Fruit fly (Drosophila melanogaster) whole organism: ENCODE results near the gene Lim3.

Experiments used
- CG8478 ChIP-seq: fragments of >200 bp; optimal IDR thresholded peaks from 2 replicates; lab custom pipeline; 2018; ENCODE audit warnings: inconsistent platforms
- Dll ChIP-seq: fragments of >200 bp; optimal IDR thresholded peaks from 2 replicates; lab custom pipeline; 2017
- EcR ChIP-seq, 2 experiments: fragments of >200 bp; optimal IDR thresholded peaks; 2 replicates each; lab custom pipeline; 2017; ENCODE audit warnings: missing biosample characterization in 2 of 2, missing genetic modification characterization in 2 of 2, missing genetic modification reagents in 2 of 2
- pan ChIP-seq: fragments of >200 bp; optimal IDR thresholded peaks from 2 replicates; lab custom pipeline; 2017
- psq ChIP-seq: fragments of >200 bp; optimal IDR thresholded peaks from 2 replicates; lab custom pipeline; 2017
- usp ChIP-seq: fragments of >200 bp; optimal IDR thresholded peaks from 2 replicates; lab custom pipeline; 2017; ENCODE audit warnings: missing biosample characterization, missing genetic modification characterization, mixed read lengths

Lim3 gene

DNA sequence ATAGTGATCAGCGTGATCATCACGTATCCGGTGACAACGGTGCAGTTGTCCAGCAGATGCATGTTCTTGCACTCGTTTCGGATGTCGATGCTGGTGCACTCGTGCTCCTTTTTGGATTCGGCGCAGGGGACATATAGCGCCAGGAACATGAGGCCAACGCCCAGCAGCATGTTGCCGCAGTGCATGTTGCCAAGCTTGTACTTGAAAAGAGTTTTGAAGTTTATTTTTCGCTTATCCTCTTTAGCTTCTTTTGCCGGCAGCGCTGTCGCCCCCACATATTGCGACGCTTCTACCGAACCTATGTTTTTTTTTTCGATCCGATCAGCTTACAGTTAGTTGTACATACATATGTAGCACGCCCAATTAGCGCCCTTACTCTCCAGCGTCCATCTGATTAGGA is 39.8 kb downstream of the Lim3 start:
- TF ChIP-seq Dll (lab: Kevin White, UChicago), result no peak
- no peak for TF ChIP-seq CG8478 (lab: Kevin White, UChicago)
- TF ChIP-seq EcR (GFP tag; optimal IDR thresholded peaks at IDR 0.05; lab: Kevin White, UChicago), result no peak
- TF ChIP-seq usp (GFP tag; lab: Kevin White, UChicago), result no peak
- no peak for TF ChIP-seq psq (lab: Kevin White, UChicago)
- TF ChIP-seq pan (lab: Kevin White, UChicago), result no peak

DNA sequence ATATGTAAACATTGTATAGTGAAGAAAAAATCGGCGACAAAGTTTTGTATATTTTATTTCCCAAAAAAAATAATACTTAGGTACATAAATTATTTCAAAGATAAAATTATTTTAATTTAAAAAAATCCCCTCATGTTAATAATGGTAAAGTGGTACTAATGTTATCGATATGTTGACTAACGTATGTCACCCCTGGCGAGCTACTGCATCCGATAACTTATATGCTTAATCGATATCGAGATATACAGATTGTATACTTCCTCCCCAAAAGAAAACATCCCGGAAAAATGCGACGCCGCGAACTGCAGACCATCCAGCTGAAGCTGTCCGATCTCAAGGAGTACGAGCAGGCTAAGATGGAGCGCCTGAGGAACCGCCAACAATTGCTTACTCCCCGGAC is 43.5 kb downstream of the Lim3 start, which contains the start of gene CG17343:
Gene CG17343 (plus strand): TSS at position 224 of the 400 bp plus-strand sequence.
- TF ChIP-seq CG8478 (lab: Kevin White, UChicago) (no peak), Dll (lab: Kevin White, UChicago) (no peak), EcR (GFP tag; optimal IDR thresholded peaks at IDR 0.05; lab: Kevin White, UChicago) (no peak), usp (GFP tag; lab: Kevin White, UChicago) (no peak), psq (lab: Kevin White, UChicago) (no peak), pan (lab: Kevin White, UChicago) (no peak)

DNA sequence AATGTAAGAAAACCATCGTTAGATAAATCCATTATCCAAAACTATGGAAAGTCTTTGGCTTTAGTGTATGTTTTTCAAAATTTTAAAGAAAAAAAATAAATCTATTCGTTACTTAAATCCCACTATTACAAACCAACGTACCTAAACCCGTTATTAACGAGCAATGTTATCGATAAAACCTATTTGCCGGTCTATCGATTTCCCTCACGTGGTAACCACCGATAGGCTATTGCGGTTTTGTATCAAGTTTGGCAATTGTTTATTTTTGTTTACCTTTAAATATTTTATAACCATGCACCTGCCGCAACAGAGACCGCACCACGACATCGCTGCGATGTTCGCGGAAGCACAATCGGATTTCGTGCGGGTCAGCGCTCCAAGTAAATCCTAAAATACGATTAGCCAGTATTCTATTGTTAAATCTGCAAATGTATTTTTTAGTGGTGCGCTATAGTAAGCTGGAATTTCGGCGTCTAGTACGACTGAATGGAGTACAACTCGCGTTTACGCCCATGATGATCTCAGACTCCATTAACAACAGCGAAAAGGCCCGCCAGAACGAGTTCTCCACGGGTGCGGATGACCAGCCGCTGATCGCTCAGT is 45.0 kb downstream of the Lim3 start, which contains the start of gene Dus4:
Gene Dus4 (plus strand): TSS at position 206 of the 603 bp plus-strand sequence.
- no peak for TF ChIP-seq EcR (GFP tag; optimal IDR thresholded peaks at IDR 0.05; lab: Kevin White, UChicago)
- no peak for TF ChIP-seq usp (GFP tag; lab: Kevin White, UChicago)
- TF ChIP-seq CG8478 (lab: Kevin White, UChicago), result no peak
- TF ChIP-seq Dll (lab: Kevin White, UChicago), result no peak
- TF ChIP-seq psq (lab: Kevin White, UChicago), result no peak
- TF ChIP-seq pan (lab: Kevin White, UChicago), result no peak

DNA sequence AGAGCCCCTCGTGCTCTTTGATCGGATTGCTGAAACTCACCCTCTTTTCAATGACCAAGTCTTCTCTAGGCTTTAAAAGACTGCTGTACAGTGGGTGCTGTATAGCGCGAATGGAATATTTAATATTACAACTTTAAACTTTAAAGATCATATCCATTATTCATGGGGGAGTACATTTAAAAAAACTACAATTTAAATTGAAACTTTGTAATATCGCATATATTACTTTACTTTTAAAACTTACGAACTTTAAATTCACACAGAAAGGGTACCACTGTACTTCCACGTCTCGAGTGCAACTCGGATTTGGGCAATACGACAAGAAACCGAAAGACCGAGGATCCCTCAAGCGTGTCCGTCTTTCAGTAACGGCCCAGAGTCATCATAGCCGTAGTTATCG is 49.3 kb downstream of the Lim3 start, which contains the start of gene Phlpp:
Gene Phlpp (plus strand): TSS at position 214 of the 400 bp plus-strand sequence.
- no peak for TF ChIP-seq usp (GFP tag; lab: Kevin White, UChicago)
- no peak for TF ChIP-seq pan (lab: Kevin White, UChicago)
- no peak for TF ChIP-seq EcR (GFP tag; optimal IDR thresholded peaks at IDR 0.05; lab: Kevin White, UChicago)
- no peak for TF ChIP-seq CG8478 (lab: Kevin White, UChicago)
- TF ChIP-seq Dll (lab: Kevin White, UChicago), result no peak
- no peak for TF ChIP-seq psq (lab: Kevin White, UChicago)

DNA sequence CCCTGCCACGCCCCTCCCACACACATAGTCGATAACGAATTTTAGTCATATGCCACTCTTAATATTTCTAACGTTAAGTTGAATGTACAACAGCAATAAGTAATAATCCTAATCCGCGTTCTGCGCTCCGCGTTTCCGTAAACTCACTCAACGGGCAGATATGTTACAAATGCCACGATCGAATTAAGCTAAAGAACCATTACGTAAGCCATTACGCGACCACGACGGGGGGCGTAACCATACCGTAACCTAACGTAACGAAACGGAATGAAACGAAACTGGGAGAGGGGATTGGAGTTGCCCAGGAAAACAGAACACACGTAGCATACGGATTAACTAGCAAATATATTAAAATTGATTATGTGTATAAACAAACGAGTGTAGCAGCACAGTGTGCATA is 50.4 kb downstream of the Lim3 start:
- TF ChIP-seq EcR (GFP tag; optimal IDR thresholded peaks at IDR 0.05; lab: Kevin White, UChicago), result no peak
- TF ChIP-seq pan (lab: Kevin White, UChicago), result no peak
- TF ChIP-seq psq (lab: Kevin White, UChicago), result no peak
- no peak for TF ChIP-seq usp (GFP tag; lab: Kevin White, UChicago)
- no peak for TF ChIP-seq Dll (lab: Kevin White, UChicago)
- no peak for TF ChIP-seq CG8478 (lab: Kevin White, UChicago)

DNA sequence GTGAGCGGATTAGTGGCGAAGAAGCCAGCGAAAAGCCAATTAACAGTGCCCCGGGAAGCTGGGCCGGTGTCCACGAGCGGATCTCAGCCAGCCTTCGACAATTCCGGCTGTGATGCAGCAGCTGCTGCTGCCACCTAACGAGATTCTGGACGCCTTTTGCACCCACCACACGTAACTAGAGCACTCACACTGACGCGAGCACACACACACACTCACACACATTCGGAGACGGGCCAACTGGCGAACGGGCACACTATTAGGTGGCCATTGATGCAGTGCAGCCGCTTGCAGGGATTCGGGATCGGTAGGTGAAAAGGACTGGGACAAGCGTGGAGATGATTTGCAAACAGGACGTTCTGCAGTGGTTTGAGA is 53.7 kb downstream of the Lim3 start:
- no peak for TF ChIP-seq pan (lab: Kevin White, UChicago)
- TF ChIP-seq EcR (GFP tag; optimal IDR thresholded peaks at IDR 0.05; lab: Kevin White, UChicago), result no peak
- TF ChIP-seq usp (GFP tag; lab: Kevin White, UChicago), result no peak
- TF ChIP-seq psq (lab: Kevin White, UChicago), result no peak
- no peak for TF ChIP-seq Dll (lab: Kevin White, UChicago)
- no peak for TF ChIP-seq CG8478 (lab: Kevin White, UChicago)

DNA sequence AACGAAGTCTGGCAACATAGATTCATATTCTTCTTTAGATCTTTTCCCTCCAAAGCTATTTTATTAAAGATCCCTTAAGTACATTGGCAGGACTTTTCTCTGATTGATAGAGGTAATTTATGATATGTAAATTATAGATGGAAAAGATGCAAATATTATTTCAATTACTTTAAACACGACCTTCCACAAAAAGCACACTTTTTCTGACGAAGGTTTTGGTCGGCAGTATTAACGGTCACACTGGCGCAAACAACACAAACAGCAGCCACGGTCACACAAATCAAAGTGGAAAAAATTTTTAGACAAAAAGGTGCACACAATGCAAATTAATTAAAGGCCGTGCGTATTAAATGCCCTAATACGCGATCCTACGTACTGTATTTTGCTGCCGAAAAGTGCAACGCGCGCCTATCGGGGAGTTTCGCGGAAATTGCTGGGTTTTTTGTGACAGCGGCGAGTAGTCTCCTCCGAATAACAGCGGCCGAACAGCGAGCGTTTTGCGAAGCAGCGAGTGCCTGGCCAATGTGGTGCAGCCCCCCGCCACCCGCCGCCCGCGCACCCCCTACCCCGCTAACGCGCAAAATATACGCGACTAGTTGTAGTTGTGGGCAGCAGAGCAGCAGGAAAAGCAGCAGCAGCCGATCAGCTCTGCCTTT is 54.2 kb downstream of the Lim3 start, which contains the start of gene CG10492:
Gene CG10492 (plus strand): TSS at position 219 of the 656 bp plus-strand sequence.
- no peak for TF ChIP-seq Dll (lab: Kevin White, UChicago)
- no peak for TF ChIP-seq pan (lab: Kevin White, UChicago)
- no peak for TF ChIP-seq CG8478 (lab: Kevin White, UChicago)
- no peak for TF ChIP-seq psq (lab: Kevin White, UChicago)
- TF ChIP-seq usp (GFP tag; lab: Kevin White, UChicago), result no peak
- no peak for TF ChIP-seq EcR (GFP tag; optimal IDR thresholded peaks at IDR 0.05; lab: Kevin White, UChicago)

DNA sequence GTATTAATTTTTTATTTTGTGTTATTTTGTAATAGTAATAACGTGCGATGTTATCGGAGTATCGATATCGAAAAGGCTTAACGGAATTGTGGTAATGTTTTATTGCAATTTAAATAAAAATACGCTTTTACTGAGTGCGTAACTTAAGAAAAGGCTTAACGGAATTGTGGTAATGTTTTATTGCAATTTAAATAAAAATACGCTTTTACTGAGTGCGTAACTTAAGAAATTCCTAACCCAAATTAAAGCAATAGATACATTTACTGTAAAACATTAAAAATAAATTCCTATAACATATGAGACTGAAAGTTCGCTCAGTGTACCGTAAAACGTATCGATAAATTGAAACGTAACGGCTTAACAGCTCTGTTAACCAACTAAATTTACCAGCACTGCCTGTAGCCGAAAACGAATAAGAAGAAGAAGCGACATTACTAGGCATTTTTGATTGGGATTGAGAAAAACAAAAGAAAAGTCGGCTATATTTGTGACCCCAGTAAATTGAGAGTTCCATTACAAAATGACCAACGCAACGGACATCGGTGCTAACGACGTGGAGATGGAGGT is 56.6 kb downstream of the Lim3 start, which contains the start of gene Rpn3:
Gene Rpn3 (plus strand): TSS at position 257 of the 567 bp plus-strand sequence.
- TF ChIP-seq CG8478 (lab: Kevin White, UChicago) (no peak), usp (GFP tag; lab: Kevin White, UChicago) (no peak), psq (lab: Kevin White, UChicago) (no peak), EcR (GFP tag; optimal IDR thresholded peaks at IDR 0.05; lab: Kevin White, UChicago) (no peak), pan (lab: Kevin White, UChicago) (no peak), Dll (lab: Kevin White, UChicago) (no peak)

DNA sequence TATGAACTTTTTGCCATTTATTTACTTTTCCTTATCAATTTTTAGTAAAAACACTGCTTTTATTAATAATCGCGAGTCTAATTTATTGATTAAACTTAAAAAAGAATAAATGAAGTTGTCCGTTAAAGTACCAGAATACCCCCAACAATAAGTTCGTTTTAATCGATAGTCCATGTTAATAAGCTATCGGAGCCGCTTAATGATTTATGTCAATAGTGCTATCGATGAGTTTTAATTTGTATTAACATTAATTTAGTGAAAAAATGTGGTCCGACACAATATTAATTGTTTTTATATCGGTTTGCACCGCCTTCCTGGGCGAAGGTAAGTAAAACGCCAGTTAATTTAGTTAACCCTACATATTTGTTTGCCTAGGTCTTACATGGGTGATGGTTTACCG is 59.3 kb downstream of the Lim3 start, which contains the start of gene CG10470:
Gene CG10470 (plus strand): TSS at position 165 of the 400 bp plus-strand sequence.
- no peak for TF ChIP-seq Dll (lab: Kevin White, UChicago)
- TF ChIP-seq psq (lab: Kevin White, UChicago), result no peak
- no peak for TF ChIP-seq CG8478 (lab: Kevin White, UChicago)
- TF ChIP-seq pan (lab: Kevin White, UChicago), result no peak
- TF ChIP-seq usp (GFP tag; lab: Kevin White, UChicago), result no peak
- TF ChIP-seq EcR (GFP tag; optimal IDR thresholded peaks at IDR 0.05; lab: Kevin White, UChicago), result no peak

DNA sequence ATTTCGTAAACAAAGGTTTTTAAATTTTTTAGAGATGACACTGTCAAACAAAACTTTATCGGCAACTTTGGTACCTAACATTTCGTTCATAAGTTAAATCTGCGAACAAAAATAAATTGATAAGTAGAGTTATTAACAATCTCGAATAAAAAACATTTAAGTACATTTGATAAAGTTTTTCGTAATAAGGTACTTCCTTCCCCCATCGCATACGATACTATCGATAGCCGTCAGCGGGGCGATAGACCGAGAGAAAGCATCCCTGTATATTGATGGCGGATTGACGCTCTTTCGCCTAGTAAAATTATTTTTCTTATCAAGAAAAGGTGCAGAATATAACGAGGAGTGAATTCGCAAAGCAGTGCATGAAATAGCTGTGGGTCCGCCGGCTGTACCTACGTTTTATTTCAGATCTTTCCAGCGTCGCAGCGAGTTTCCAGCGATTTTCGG is 63.1 kb downstream of the Lim3 start, which contains the start of the genes Ttc19 and Acn:
Gene Ttc19 (minus strand): TSS at position 38 of the 450 bp plus-strand sequence.
Gene Acn (plus strand): TSS at position 245 of the 450 bp plus-strand sequence.
- TF ChIP-seq EcR (GFP tag; optimal IDR thresholded peaks at IDR 0.05; lab: Kevin White, UChicago) (no peak), Dll (lab: Kevin White, UChicago) (no peak), usp (GFP tag; lab: Kevin White, UChicago) (no peak), psq (lab: Kevin White, UChicago) (no peak), pan (lab: Kevin White, UChicago) (no peak), CG8478 (lab: Kevin White, UChicago) (no peak)
